Worm (Caenorhabditis elegans): ENCODE measurements around the gene eif-2Bdelta.
A peak's percentile ranks its signal among the peaks of the same experiment; 100 is the strongest.

Gene eif-2Bdelta

ce11 chrV:9561624-9562179, 48.1 kb downstream of the eif-2Bdelta start, which contains the start of gene rgef-1 (continued):
- TF ChIP-seq dmd-6 (GFP tag; IDR thresholded peaks at IDR 0.05) (0 out of 2 replicates have a peak, but pooled peaks have one; percentile 14), zfp-3 (GFP tag; conservative IDR thresholded peaks at IDR 0.05) (no peak), gei-8 (GFP tag; optimal IDR thresholded peaks at IDR 0.05) (no peak), egl-27 (tag; optimal IDR thresholded peaks at IDR 0.05) (no peak), arid-1 (GFP tag; conservative IDR thresholded peaks at IDR 0.05) (no peak), D1046.2 (GFP tag; IDR thresholded peaks at IDR 0.05) (no peak), nhr-48 (tag; optimal IDR thresholded peaks at IDR 0.05) (peak; percentile 13), php-3 (GFP tag; IDR thresholded peaks at IDR 0.05) (no peak), spr-1 (tag; optimal IDR thresholded peaks at IDR 0.05) (no peak), lin-13 (GFP tag; optimal IDR thresholded peaks at IDR 0.05) (no peak), set-16 (GFP tag; IDR thresholded peaks at IDR 0.05) (no peak; the same call in 1 of the 2 replicates), lin-29 (GFP tag; IDR thresholded peaks at IDR 0.05) (no peak), jun-1 (tag; optimal IDR thresholded peaks at IDR 0.05) (no peak), lir-3 (tag; optimal IDR thresholded peaks at IDR 0.05) (no peak), unc-62 (GFP tag; optimal IDR thresholded peaks at IDR 0.05 in 1 of 2) (peak in 1 of 2 experiments; percentile 81), unc-62 (tag; optimal IDR thresholded peaks at IDR 0.05) (no peak), dmd-8 (GFP tag; IDR thresholded peaks at IDR 0.05) (no peak), nhr-6 (tag; optimal IDR thresholded peaks at IDR 0.05) (no peak), ceh-32 (tag; optimal IDR thresholded peaks at IDR 0.05; ENCODE audit: poor library complexity) (no peak), F44E2.7 (GFP tag; IDR thresholded peaks at IDR 0.05) (no peak), nhr-111 (GFP tag; optimal IDR thresholded peaks at IDR 0.05) (no peak), Y105C5A.15 (GFP tag; IDR thresholded peaks at IDR 0.05) (no peak), snpc-1.2 (GFP tag; IDR thresholded peaks at IDR 0.05) (no peak), daf-8 (GFP tag; IDR thresholded peaks at IDR 0.05) (no peak), ZK337.2 (GFP tag; IDR thresholded peaks at IDR 0.05) (no peak), mxl-2 (GFP tag; conservative IDR thresholded peaks at IDR 0.05) (no peak), dmd-9 (GFP tag; IDR thresholded peaks at IDR 0.05) (no peak), rbr-2 (tag; optimal IDR thresholded peaks at IDR 0.05) (peak; percentile 87)

DNA sequence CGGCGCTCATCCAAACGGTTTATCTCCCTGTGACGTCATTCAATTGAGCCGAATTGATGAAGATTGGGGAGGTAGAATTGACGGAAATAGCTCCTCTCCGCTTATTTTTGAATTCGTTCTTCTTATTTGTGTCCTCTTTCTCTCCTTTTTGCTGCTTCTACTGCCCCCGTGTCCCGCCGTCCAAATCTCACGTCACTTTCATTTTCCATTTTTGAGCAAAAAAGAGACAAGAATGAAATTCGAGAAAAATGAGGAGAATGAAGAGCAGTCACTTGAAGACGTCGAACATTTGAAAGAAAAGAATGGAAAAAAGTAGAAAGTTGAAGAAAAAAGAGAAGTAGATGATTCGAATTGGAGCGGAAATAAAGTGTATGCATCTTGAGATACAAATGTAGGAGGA, 50.0 kb downstream of the eif-2Bdelta start:
- TF ChIP-seq dmd-9 (GFP tag; IDR thresholded peaks at IDR 0.05) (no peak), lsy-2 (tag; optimal IDR thresholded peaks at IDR 0.05) (no peak), unc-62 (GFP tag; optimal IDR thresholded peaks at IDR 0.05 in 1 of 2) (peak in 1 of 2 experiments; percentile 82), unc-62 (tag; optimal IDR thresholded peaks at IDR 0.05) (no peak), pha-4 (GFP tag; IDR thresholded peaks at IDR 0.05) (no peak), pha-4 (tag; optimal IDR thresholded peaks at IDR 0.05) (no peak), ctbp-1 (GFP tag; IDR thresholded peaks at IDR 0.05) (0 out of 2 replicates have a peak, but pooled peaks have one; percentile 35), daf-19 (GFP tag; conservative IDR thresholded peaks at IDR 0.05) (no peak), D1046.2 (GFP tag; IDR thresholded peaks at IDR 0.05) (no peak), lir-3 (tag; optimal IDR thresholded peaks at IDR 0.05) (no peak), nhr-48 (tag; optimal IDR thresholded peaks at IDR 0.05) (no peak), fkh-10 (GFP tag; optimal IDR thresholded peaks at IDR 0.05) (peak; percentile 34), snpc-1.2 (GFP tag; IDR thresholded peaks at IDR 0.05) (no peak)
